Fruit fly (Drosophila melanogaster) whole organism, wandering third instar larva: ENCODE results near the gene CG11403.

Source experiments
- Abd-B ChIP-seq: fragments of >200 bp; optimal IDR thresholded peaks from 2 replicates; lab custom pipeline; 2017; ENCODE audit warnings: missing biosample characterization, missing genetic modification characterization
- CG32264 ChIP-seq: fragments of 200-800 bp; sonication (Bioruptor generic); optimal IDR thresholded peaks from 2 replicates; lab custom pipeline; 2016; ENCODE audit warnings: missing biosample characterization, missing genetic modification characterization
- CG9705 ChIP-seq: fragments of 200-800 bp; sonication (Bioruptor generic); optimal IDR thresholded peaks from 2 replicates; lab custom pipeline; 2018; ENCODE audit warnings: missing biosample characterization, mild to moderate bottlenecking, missing genetic modification characterization
- Dfd ChIP-seq: fragments of >200 bp; optimal IDR thresholded peaks from 2 replicates; lab custom pipeline; 2017; ENCODE audit warnings: missing biosample characterization, missing genetic modification characterization
- GATAd ChIP-seq: sonication (Bioruptor generic); optimal IDR thresholded peaks from 2 replicates; lab custom pipeline; 2016; ENCODE audit warnings: missing biosample characterization, missing genetic modification characterization
- HLH106 ChIP-seq: fragments of 200-800 bp; optimal IDR thresholded peaks from 3 replicates; lab custom pipeline; 2019; ENCODE audit warnings: missing biosample characterization, mild to moderate bottlenecking, missing genetic modification characterization, moderate library complexity
- Hnf4 ChIP-seq: fragments of 200-800 bp; sonication (Bioruptor generic); optimal IDR thresholded peaks from 2 replicates; lab custom pipeline; 2016; ENCODE audit warnings: missing biosample characterization, mild to moderate bottlenecking, missing genetic modification characterization
- Hr78 ChIP-seq: fragments of >200 bp; optimal IDR thresholded peaks from 2 replicates; lab custom pipeline; 2017; ENCODE audit warnings: missing biosample characterization, missing genetic modification characterization
- Hr83 ChIP-seq: fragments of 200-300 bp; sonication (Bioruptor generic); optimal IDR thresholded peaks from 2 replicates; lab custom pipeline; 2016; ENCODE audit warnings: missing biosample characterization, mild to moderate bottlenecking, missing genetic modification characterization, moderate library complexity; ENCODE audit not compliant: poor library complexity, severe bottlenecking
- Mio ChIP-seq: sonication (Bioruptor generic); optimal IDR thresholded peaks from 2 replicates; lab custom pipeline; 2016; ENCODE audit warnings: missing biosample characterization, missing genetic modification characterization
- N ChIP-seq: fragments of >200 bp; optimal IDR thresholded peaks from 2 replicates; lab custom pipeline; 2018; ENCODE audit warnings: missing biosample characterization, missing external identifiers, missing genetic modification characterization
- OdsH ChIP-seq: fragments of 200-800 bp; sonication (Bioruptor generic); optimal IDR thresholded peaks from 2 replicates; lab custom pipeline; 2016; ENCODE audit warnings: missing biosample characterization, mild to moderate bottlenecking, missing genetic modification characterization
- Rel ChIP-seq, 2 experiments: fragments of 200-800 bp; sonication (Bioruptor generic) in 1 of 2; optimal IDR thresholded peaks; 2 replicates in 1 of 2; 3 replicates in 1 of 2; lab custom pipeline; 2016 to 2019; ENCODE audit warnings: mild to moderate bottlenecking in 2 of 2, missing biosample characterization in 2 of 2, missing genetic modification characterization in 2 of 2, moderate library complexity in 1 of 2
- Sp1 ChIP-seq: fragments of 200-800 bp; sonication (Bioruptor generic); optimal IDR thresholded peaks from 3 replicates; lab custom pipeline; 2019; ENCODE audit warnings: missing biosample characterization, mild to moderate bottlenecking, missing genetic modification characterization, moderate library complexity
- Vsx2 ChIP-seq: fragments of 200-300, 225-300 bp; sonication (Bioruptor generic); optimal IDR thresholded peaks from 2 replicates; lab custom pipeline; 2018; ENCODE audit warnings: missing biosample characterization, missing genetic modification characterization; ENCODE audit not compliant: partially characterized antibody
- brk ChIP-seq: fragments of 200-800 bp; sonication (Bioruptor generic); optimal IDR thresholded peaks from 2 replicates; lab custom pipeline; 2016; ENCODE audit warnings: missing biosample characterization, mild to moderate bottlenecking, missing genetic modification characterization
- dl ChIP-seq, 2 experiments: fragments of 175-275, 200-275 bp in 1 of 2; fragments of 200-275 bp in 1 of 2; sonication (Bioruptor generic); optimal IDR thresholded peaks; lab custom pipeline; 2018; ENCODE audit warnings: mild to moderate bottlenecking in 2 of 2, missing biosample characterization in 2 of 2, missing genetic modification characterization in 2 of 2, moderate library complexity in 2 of 2; ENCODE audit not compliant: partially characterized antibody in 2 of 2, insufficient read depth in 1 of 2
- dmrt93B ChIP-seq: fragments of 200-800 bp; sonication (Bioruptor generic); optimal IDR thresholded peaks from 2 replicates; lab custom pipeline; 2018; ENCODE audit warnings: missing biosample characterization, mild to moderate bottlenecking, missing genetic modification characterization
- ey ChIP-seq: fragments of 200-800 bp; sonication (Bioruptor generic); optimal IDR thresholded peaks from 2 replicates; lab custom pipeline; 2016; ENCODE audit warnings: missing biosample characterization, missing genetic modification characterization
- foxo ChIP-seq, 2 experiments: fragments of 200-800 bp; sonication (Bioruptor generic); optimal IDR thresholded peaks; 2 replicates in 1 of 2; 3 replicates in 1 of 2; lab custom pipeline; 2016 to 2017; ENCODE audit warnings: missing biosample characterization in 2 of 2, missing genetic modification characterization in 2 of 2
- fru ChIP-seq: fragments of 200-800 bp; sonication (Bioruptor generic); optimal IDR thresholded peaks from 3 replicates; lab custom pipeline; 2016; ENCODE audit warnings: missing biosample characterization, mild to moderate bottlenecking, missing genetic modification characterization
- h ChIP-seq: fragments of 200-800 bp; sonication (Bioruptor generic); optimal IDR thresholded peaks from 3 replicates; lab custom pipeline; 2016; ENCODE audit warnings: missing biosample characterization, mild to moderate bottlenecking, missing genetic modification characterization
- jim ChIP-seq: fragments of 175-275, 200-325 bp; sonication (Bioruptor generic); optimal IDR thresholded peaks from 2 replicates; lab custom pipeline; 2016; ENCODE audit warnings: missing biosample characterization, mild to moderate bottlenecking, missing genetic modification characterization
- lola ChIP-seq: fragments of >200 bp; optimal IDR thresholded peaks from 2 replicates; lab custom pipeline; 2017; ENCODE audit warnings: missing biosample characterization, missing genetic modification characterization
- pan ChIP-seq: fragments of >200 bp; optimal IDR thresholded peaks from 2 replicates; lab custom pipeline; 2017
- psq ChIP-seq: fragments of 200-800 bp; sonication (Bioruptor generic); optimal IDR thresholded peaks from 3 replicates; lab custom pipeline; 2017; ENCODE audit warnings: missing biosample characterization, mild to moderate bottlenecking, missing genetic modification characterization, moderate library complexity
- rgr ChIP-seq: fragments of 200-800 bp; sonication (Bioruptor generic); optimal IDR thresholded peaks from 3 replicates; lab custom pipeline; 2016; ENCODE audit warnings: missing biosample characterization, mild to moderate bottlenecking, missing genetic modification characterization
- sage ChIP-seq: fragments of 200-800 bp; sonication (Bioruptor generic); optimal IDR thresholded peaks from 2 replicates; lab custom pipeline; 2016; ENCODE audit warnings: missing biosample characterization, mild to moderate bottlenecking, missing genetic modification characterization
- sv ChIP-seq: fragments of 200-800 bp; sonication (Bioruptor generic); optimal IDR thresholded peaks from 3 replicates; lab custom pipeline; 2016; ENCODE audit warnings: missing biosample characterization, missing genetic modification characterization
- tai ChIP-seq: sonication (Bioruptor generic); optimal IDR thresholded peaks from 2 replicates; lab custom pipeline; 2016; ENCODE audit warnings: missing biosample characterization, missing genetic modification characterization
- usp ChIP-seq: fragments of >200 bp; optimal IDR thresholded peaks from 2 replicates; lab custom pipeline; 2017; ENCODE audit warnings: missing biosample characterization, missing genetic modification characterization
- woc ChIP-seq: sonication (Bioruptor generic); optimal IDR thresholded peaks from 2 replicates; lab custom pipeline; 2016; ENCODE audit warnings: missing biosample characterization, mild to moderate bottlenecking, missing genetic modification characterization

Gene CG11403

DNA sequence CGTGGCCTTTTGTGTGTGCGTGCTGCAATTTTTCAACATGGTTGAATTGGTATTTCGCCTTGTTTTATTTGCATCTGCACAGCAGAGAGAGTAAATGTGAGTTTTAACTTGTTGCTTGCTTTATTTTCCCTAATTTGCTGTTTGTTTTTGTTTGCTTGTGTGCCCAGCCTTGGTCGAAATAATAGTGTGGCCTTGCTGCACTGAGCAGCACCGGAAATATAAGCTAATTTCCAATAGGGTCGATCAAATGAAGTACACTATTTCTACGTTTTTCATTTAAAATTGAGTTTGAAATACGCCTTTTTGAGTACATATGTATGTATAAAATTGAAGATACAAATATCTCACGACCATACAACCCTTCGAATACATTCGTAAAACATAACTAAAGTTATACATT, 23.0 kb downstream of the CG11403 start:
- TF ChIP-seq N (GFP tag; lab: Kevin White, UChicago) (no peak), dl (GFP tag; optimal IDR thresholded peaks at IDR 0.05; lab: Kevin White, UChicago; ENCODE audit: insufficient read depth in 1 of 2, partially characterized antibody in 2 of 2) (no peak), sage (GFP tag; lab: Kevin White, UChicago) (no peak), foxo (GFP tag; optimal IDR thresholded peaks at IDR 0.05; lab: Kevin White, UChicago) (no peak), GATAd (GFP tag; lab: Kevin White, UChicago) (no peak)

DNA sequence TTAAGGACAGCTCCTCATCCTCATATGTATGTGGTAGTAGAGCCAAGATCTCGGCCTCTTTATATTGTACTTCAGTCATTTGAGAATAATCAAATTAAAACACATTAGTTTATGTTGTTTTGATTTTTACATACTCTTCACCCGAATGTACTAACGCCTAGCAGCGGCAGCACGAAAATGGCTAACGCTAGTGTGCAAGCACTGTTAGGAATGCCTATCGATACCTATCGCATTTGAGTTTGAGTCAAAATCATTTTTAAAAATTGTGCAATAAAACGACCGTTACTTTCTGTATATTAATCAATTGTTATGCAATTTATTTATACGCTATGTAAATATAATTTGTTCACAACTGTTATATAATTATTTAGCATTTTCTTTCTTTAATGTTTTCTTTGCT, 24.7 kb downstream of the CG11403 start, which contains the start of gene CG11398:
CG11398 (minus strand) TSS at position 157 of the 400 bp plus-strand sequence.
- no peak for TF ChIP-seq Mio (GFP tag; lab: Kevin White, UChicago)
- TF ChIP-seq CG9705: no peak
- no peak for TF ChIP-seq ey (GFP tag; lab: Kevin White, UChicago)
- TF ChIP-seq Hnf4 (GFP tag; lab: Kevin White, UChicago): no peak
- TF ChIP-seq brk (GFP tag; lab: Kevin White, UChicago): no peak
- no peak for TF ChIP-seq usp (GFP tag; lab: Kevin White, UChicago)
- no peak for TF ChIP-seq pan (lab: Kevin White, UChicago)
- no peak for TF ChIP-seq CG32264 (GFP tag; lab: Kevin White, UChicago)
- no peak for TF ChIP-seq h (GFP tag; lab: Kevin White, UChicago)
- TF ChIP-seq woc (GFP tag; lab: Kevin White, UChicago): no peak
- TF ChIP-seq GATAd (GFP tag; lab: Kevin White, UChicago): no peak
- no peak for TF ChIP-seq Rel (GFP tag; optimal IDR thresholded peaks at IDR 0.05; lab: Kevin White, UChicago)
- no peak for TF ChIP-seq Rel (tag; optimal IDR thresholded peaks at IDR 0.05; lab: Kevin White, UChicago)
- no peak for TF ChIP-seq Hr78 (GFP tag; lab: Kevin White, UChicago)
- TF ChIP-seq Dfd (GFP tag; lab: Kevin White, UChicago): no peak
- TF ChIP-seq, all 38 proteins: peak for 0

DNA sequence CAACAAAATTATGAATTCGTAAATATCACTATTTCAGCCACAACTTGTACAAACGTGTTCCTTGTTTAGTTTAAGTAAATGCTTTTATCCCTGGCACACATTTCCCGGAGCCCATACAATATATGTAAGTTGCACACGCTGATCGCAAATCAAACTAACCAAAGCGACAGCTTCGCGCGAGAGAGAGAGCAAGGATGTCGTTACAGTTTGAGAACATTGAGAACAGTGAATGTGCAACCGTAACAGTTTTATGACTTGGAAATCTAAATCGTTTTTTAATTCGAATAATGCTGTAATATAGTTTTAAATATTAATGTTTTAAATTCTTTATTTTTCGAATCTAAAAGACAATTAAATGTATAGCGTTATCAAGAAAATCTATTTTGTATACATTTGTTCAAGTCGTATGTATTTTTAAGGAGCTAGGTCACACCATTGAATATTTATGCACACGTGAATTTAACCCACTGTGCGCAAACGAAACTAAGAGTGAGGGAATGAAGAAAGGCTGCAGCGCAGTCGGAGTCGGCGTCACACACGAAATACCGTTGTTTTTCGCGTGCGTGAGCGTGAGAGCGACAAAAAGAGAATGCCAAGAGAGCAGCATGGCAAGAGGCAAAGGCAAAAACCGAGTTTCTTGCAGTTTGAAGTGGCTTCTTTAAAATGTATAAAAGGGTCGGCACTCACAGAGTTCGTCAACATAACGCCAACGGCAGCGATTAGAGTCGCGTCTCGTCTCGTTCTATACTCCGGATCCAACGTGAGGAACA, 30.2 kb downstream of the CG11403 start, which contains the start of gene CG11382:
CG11382 (plus strand) TSS at position 720 of the 770 bp plus-strand sequence.
- TF ChIP-seq Rel (GFP tag; optimal IDR thresholded peaks at IDR 0.05; lab: Kevin White, UChicago) (no peak), Rel (tag; optimal IDR thresholded peaks at IDR 0.05; lab: Kevin White, UChicago) (no peak), fru (GFP tag; lab: Kevin White, UChicago) (peak; percentile 21), dmrt93B (GFP tag; lab: Kevin White, UChicago) (no peak), tai (GFP tag; lab: Kevin White, UChicago) (no peak), CG9705 (no peak), HLH106 (tag; lab: Kevin White, UChicago) (no peak)

dm6 chrX:1206437-1206836, 33.2 kb downstream of the CG11403 start, which contains the start of gene CG14624:
CG14624 (plus strand) TSS chrX:1206737.
- TF ChIP-seq lola (no peak), OdsH (no peak), rgr (GFP tag; lab: Kevin White, UChicago) (no peak), Vsx2 (GFP tag; lab: Kevin White, UChicago) (no peak), Rel (GFP tag; optimal IDR thresholded peaks at IDR 0.05; lab: Kevin White, UChicago) (no peak), Rel (tag; optimal IDR thresholded peaks at IDR 0.05; lab: Kevin White, UChicago) (no peak), CG32264 (GFP tag; lab: Kevin White, UChicago) (no peak), Abd-B (GFP tag; lab: Kevin White, UChicago) (no peak), jim (GFP tag; lab: Kevin White, UChicago) (no peak), usp (GFP tag; lab: Kevin White, UChicago) (no peak), psq (GFP tag; lab: Kevin White, UChicago) (no peak), Sp1 (GFP tag; lab: Kevin White, UChicago) (no peak), sage (GFP tag; lab: Kevin White, UChicago) (no peak), fru (GFP tag; lab: Kevin White, UChicago) (no peak), GATAd (GFP tag; lab: Kevin White, UChicago) (no peak), pan (lab: Kevin White, UChicago) (no peak), Hr83 (no peak), h (GFP tag; lab: Kevin White, UChicago) (no peak), sv (GFP tag; lab: Kevin White, UChicago) (no peak)
